Worm (Caenorhabditis elegans) whole organism, late embryonic: ENCODE data around the gene F16B4.7.

Source experiments
- C08G9.2 ChIP-seq: sonication (generic microtip); optimal IDR thresholded peaks from 2 replicates; lab custom pipeline; 2016; ENCODE audit warnings: mild to moderate bottlenecking, missing genetic modification characterization, moderate library complexity, missing compliant biosample characterization
- C38D4.7 ChIP-seq: fragments of 200-800 bp; sonication (Bioruptor generic); optimal IDR thresholded peaks from 2 replicates; lab custom pipeline; 2018; ENCODE audit warnings: mild to moderate bottlenecking, missing genetic modification characterization, moderate library complexity, missing compliant biosample characterization
- K09A11.1 ChIP-seq: sonication (generic microtip); optimal IDR thresholded peaks from 2 replicates; lab custom pipeline; 2017; ENCODE audit warnings: antibody characterized with exemption, mild to moderate bottlenecking, missing genetic modification characterization, missing compliant biosample characterization; ENCODE audit not compliant: insufficient read depth
- ahr-1 ChIP-seq: sonication (generic microtip); optimal IDR thresholded peaks from 2 replicates; lab custom pipeline; 2016; ENCODE audit warnings: missing genetic modification characterization, missing compliant biosample characterization
- ama-1 ChIP-seq: fragments of 150-350 bp; optimal IDR thresholded peaks from 2 replicates; lab custom pipeline; 2014
- ceh-18 ChIP-seq: sonication (generic microtip); optimal IDR thresholded peaks from 2 replicates; lab custom pipeline; 2016; ENCODE audit warnings: missing genetic modification characterization, missing compliant biosample characterization
- ceh-19 ChIP-seq: fragments of 200-800 bp; sonication (Bioruptor generic); optimal IDR thresholded peaks from 2 replicates; lab custom pipeline; 2018; ENCODE audit warnings: mild to moderate bottlenecking, missing genetic modification characterization, missing compliant biosample characterization
- ceh-22 ChIP-seq: sonication (generic microtip); optimal IDR thresholded peaks from 2 replicates; lab custom pipeline; 2017; ENCODE audit warnings: missing biosample characterization, missing genetic modification characterization
- ceh-24 ChIP-seq: sonication (generic microtip); optimal IDR thresholded peaks from 2 replicates; lab custom pipeline; 2016; ENCODE audit warnings: mild to moderate bottlenecking, missing genetic modification characterization, missing compliant biosample characterization
- ceh-30 ChIP-seq: fragments of 150-350 bp; optimal IDR thresholded peaks from 2 replicates; lab custom pipeline; 2014; ENCODE audit warnings: missing biosample characterization, missing genetic modification characterization
- ceh-31 ChIP-seq: sonication (generic microtip); optimal IDR thresholded peaks from 2 replicates; lab custom pipeline; 2016; ENCODE audit warnings: missing genetic modification characterization, missing compliant biosample characterization
- ceh-34 ChIP-seq: sonication (generic microtip); optimal IDR thresholded peaks from 2 replicates; lab custom pipeline; 2016; ENCODE audit warnings: mild to moderate bottlenecking, missing genetic modification characterization, missing compliant biosample characterization
- ceh-48 ChIP-seq: sonication (generic microtip); optimal IDR thresholded peaks from 2 replicates; lab custom pipeline; 2016; ENCODE audit warnings: missing genetic modification characterization, inconsistent platforms, missing compliant biosample characterization
- ceh-9 ChIP-seq: sonication (generic microtip); optimal IDR thresholded peaks from 2 replicates; lab custom pipeline; 2016; ENCODE audit warnings: mild to moderate bottlenecking, missing genetic modification characterization, inconsistent platforms, missing compliant biosample characterization
- che-1 ChIP-seq: sonication (generic microtip); optimal IDR thresholded peaks from 2 replicates; lab custom pipeline; 2016; ENCODE audit warnings: mild to moderate bottlenecking, missing genetic modification characterization, missing compliant biosample characterization
- dmd-4 ChIP-seq: sonication (generic microtip); optimal IDR thresholded peaks from 2 replicates; lab custom pipeline; 2016; ENCODE audit warnings: borderline replicate concordance, missing genetic modification characterization, missing compliant biosample characterization
- eyg-1 ChIP-seq: sonication (generic microtip); optimal IDR thresholded peaks from 2 replicates; lab custom pipeline; 2016; ENCODE audit warnings: missing genotype, missing genetic modification characterization, missing compliant biosample characterization
- gmeb-2 ChIP-seq: sonication (generic microtip); optimal IDR thresholded peaks from 2 replicates; lab custom pipeline; 2016; ENCODE audit warnings: missing genetic modification characterization, inconsistent platforms, missing compliant biosample characterization
- hlh-15 ChIP-seq: sonication (generic microtip); optimal IDR thresholded peaks from 2 replicates; lab custom pipeline; 2016; ENCODE audit warnings: missing genetic modification characterization, missing compliant biosample characterization
- hlh-30 ChIP-seq: sonication (generic microtip); optimal IDR thresholded peaks from 2 replicates; lab custom pipeline; 2017; ENCODE audit warnings: antibody characterized with exemption, missing genetic modification characterization, missing compliant biosample characterization; ENCODE audit not compliant: insufficient read depth
- madf-2 ChIP-seq: sonication (generic microtip); optimal IDR thresholded peaks from 2 replicates; lab custom pipeline; 2017; ENCODE audit warnings: missing genetic modification characterization, missing compliant biosample characterization
- nfya-1 ChIP-seq: sonication (generic microtip); optimal IDR thresholded peaks from 2 replicates; lab custom pipeline; 2017; ENCODE audit warnings: missing genetic modification characterization, mild to moderate bottlenecking, missing compliant biosample characterization, antibody characterized with exemption, moderate library complexity
- nhr-232 ChIP-seq: sonication (generic microtip); optimal IDR thresholded peaks from 2 replicates; lab custom pipeline; 2016; ENCODE audit warnings: missing genetic modification characterization, missing compliant biosample characterization
- odd-2 ChIP-seq: sonication (generic microtip); optimal IDR thresholded peaks from 2 replicates; lab custom pipeline; 2017; ENCODE audit warnings: antibody characterized with exemption, mild to moderate bottlenecking, missing genetic modification characterization, missing compliant biosample characterization
- pag-3 ChIP-seq: sonication (generic microtip); optimal IDR thresholded peaks from 2 replicates; lab custom pipeline; 2016; ENCODE audit warnings: missing compliant biosample characterization, missing genetic modification characterization, borderline replicate concordance
- pha-2 ChIP-seq: sonication (generic microtip); optimal IDR thresholded peaks from 2 replicates; lab custom pipeline; 2017; ENCODE audit warnings: mild to moderate bottlenecking, missing genetic modification characterization, missing compliant biosample characterization
- ref-2 ChIP-seq: sonication (generic microtip); optimal IDR thresholded peaks from 2 replicates; lab custom pipeline; 2016; ENCODE audit warnings: missing genetic modification characterization, missing compliant biosample characterization
- rnt-1 ChIP-seq: sonication (generic microtip); optimal IDR thresholded peaks from 2 replicates; lab custom pipeline; 2016; ENCODE audit warnings: missing genetic modification characterization, missing compliant biosample characterization
- sdc-2 ChIP-seq: sonication (generic microtip); optimal IDR thresholded peaks from 2 replicates; lab custom pipeline; 2016; ENCODE audit warnings: missing genotype, missing genetic modification characterization, missing compliant biosample characterization
- tbx-2 ChIP-seq: sonication (generic microtip); optimal IDR thresholded peaks from 2 replicates; lab custom pipeline; 2016; ENCODE audit warnings: missing genetic modification characterization, missing compliant biosample characterization
- tbx-7 ChIP-seq: sonication (generic microtip); optimal IDR thresholded peaks from 2 replicates; lab custom pipeline; 2016; ENCODE audit warnings: missing genotype, missing genetic modification characterization, missing compliant biosample characterization
- unc-55 ChIP-seq: sonication (generic microtip); optimal IDR thresholded peaks from 2 replicates; lab custom pipeline; 2017; ENCODE audit warnings: missing biosample characterization, missing genetic modification reagents, missing genetic modification characterization

The F16B4.7 gene

DNA sequence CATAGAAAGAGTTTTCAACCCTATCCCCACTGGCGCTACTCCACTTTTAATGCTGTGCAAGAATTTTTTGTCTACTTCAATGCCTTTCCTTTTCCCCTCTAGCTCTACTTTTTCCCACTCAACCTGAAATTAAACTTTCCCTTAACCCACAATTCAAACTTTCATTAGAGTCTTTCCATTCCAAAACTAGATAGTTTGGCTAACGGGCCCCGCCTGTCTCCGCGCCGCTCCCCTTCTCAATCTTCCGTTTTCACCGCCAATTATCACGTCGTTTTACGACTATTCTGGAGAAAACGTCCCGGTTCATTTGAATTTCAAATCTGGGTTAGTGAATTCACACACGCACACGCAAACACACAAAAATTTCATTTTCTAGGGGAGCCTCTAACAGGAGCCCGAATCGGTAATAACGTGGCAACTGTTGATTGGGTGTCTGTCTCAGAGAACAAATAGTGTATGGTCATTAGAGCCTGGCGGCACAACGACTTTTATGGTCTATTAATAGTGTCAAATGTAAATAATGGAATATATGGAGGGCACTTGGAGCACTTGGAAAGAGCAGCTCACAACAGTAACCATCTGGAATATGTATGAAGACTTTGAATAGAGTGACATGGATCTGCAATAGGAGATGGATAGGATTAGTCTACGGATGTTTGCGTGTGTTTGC lies 15.6 kb upstream of the F16B4.7 start:
- TF ChIP-seq ceh-30 (tag; lab: Kevin White, UChicago) (no peak), ama-1 (lab: Kevin White, UChicago) (peak; percentile 19), pha-2 (tag; lab: Kevin White, UChicago) (no peak), nfya-1 (peak; percentile 73), C38D4.7 (GFP tag; lab: Kevin White, UChicago) (no peak)

DNA sequence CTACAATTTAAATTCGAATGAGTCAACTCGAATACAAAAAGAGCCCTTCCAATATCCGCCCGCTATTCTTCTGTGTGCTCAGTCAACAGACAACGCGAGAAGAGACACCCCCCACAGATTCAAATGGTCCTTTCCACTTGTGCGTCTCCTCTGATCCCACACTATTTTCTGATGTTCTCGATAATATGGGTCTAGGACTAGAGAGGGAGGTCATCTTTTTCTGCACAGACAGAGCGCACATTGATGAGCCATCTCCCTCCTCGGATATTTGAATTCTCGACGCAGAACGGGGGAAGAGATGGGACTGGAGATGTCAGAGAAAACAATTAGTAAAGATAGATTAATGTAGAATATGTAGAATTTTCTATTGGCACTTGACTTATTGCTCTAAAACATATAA lies 14.8 kb upstream of the F16B4.7 start:
- TF ChIP-seq che-1 (tag; lab: Kevin White, UChicago) (no peak), unc-55 (peak; percentile 66), ref-2 (tag; lab: Kevin White, UChicago) (peak; percentile 75), ceh-30 (tag; lab: Kevin White, UChicago) (no peak), ceh-31 (tag; lab: Kevin White, UChicago) (peak; percentile 36), tbx-2 (peak; percentile 37)

ce11 chrV:1572585-1572984 lies 12.9 kb upstream of the F16B4.7 start:
- TF ChIP-seq unc-55 (no peak), tbx-7 (tag; lab: Kevin White, UChicago) (no peak), hlh-30 (tag; lab: Kevin White, UChicago) (peak; percentile 5), ref-2 (tag; lab: Kevin White, UChicago) (peak; percentile 17)

- TF ChIP-seq ceh-30 (tag; lab: Kevin White, UChicago) (no peak), ceh-24 (no peak), ceh-48 (tag; lab: Kevin White, UChicago) (no peak), ahr-1 (no peak), pag-3 (no peak), tbx-2 (no peak)
- TF ChIP-seq, all 69 proteins: peak for 0
These were observed 10.9 kb upstream of the F16B4.7 start for ce11 chrV:1574599-1574998.

- peak; percentile 14 for TF ChIP-seq hlh-30 (tag; lab: Kevin White, UChicago)
- TF ChIP-seq nfya-1, result peak; percentile 21
- TF ChIP-seq ceh-9, result no peak
- TF ChIP-seq ceh-22, result no peak
- TF ChIP-seq ceh-31 (tag; lab: Kevin White, UChicago), result peak; percentile 6
- peak; percentile 21 for TF ChIP-seq ref-2 (tag; lab: Kevin White, UChicago)
- peak; percentile 27 for TF ChIP-seq dmd-4 (tag; lab: Kevin White, UChicago)
- TF ChIP-seq rnt-1 (tag; lab: Kevin White, UChicago), result peak; percentile 16
- TF ChIP-seq hlh-15 (tag; lab: Kevin White, UChicago), result no peak
- peak; percentile 92 for TF ChIP-seq unc-55
These were observed 9.9 kb upstream of the F16B4.7 start for ce11 chrV:1575493-1576084.

ce11 chrV:1577092-1577709 lies 8.3 kb upstream of the F16B4.7 start:
- TF ChIP-seq nhr-232 (no peak), ceh-19 (GFP tag; lab: Kevin White, UChicago) (no peak), madf-2 (no peak), gmeb-2 (tag; lab: Kevin White, UChicago) (no peak), ceh-48 (tag; lab: Kevin White, UChicago) (no peak), rnt-1 (tag; lab: Kevin White, UChicago) (no peak), ceh-18 (tag; lab: Kevin White, UChicago) (no peak), ceh-34 (tag; lab: Kevin White, UChicago) (no peak), ama-1 (lab: Kevin White, UChicago) (no peak), nfya-1 (no peak), K09A11.1 (tag; lab: Kevin White, UChicago) (no peak), tbx-2 (no peak), che-1 (tag; lab: Kevin White, UChicago) (no peak), sdc-2 (no peak), C38D4.7 (GFP tag; lab: Kevin White, UChicago) (no peak), eyg-1 (tag; lab: Kevin White, UChicago) (no peak), odd-2 (tag; lab: Kevin White, UChicago) (no peak), ahr-1 (no peak), C08G9.2 (no peak)
